Worm (Caenorhabditis elegans): ENCODE data around the gene F28F5.4.

Gene F28F5.4

DNA sequence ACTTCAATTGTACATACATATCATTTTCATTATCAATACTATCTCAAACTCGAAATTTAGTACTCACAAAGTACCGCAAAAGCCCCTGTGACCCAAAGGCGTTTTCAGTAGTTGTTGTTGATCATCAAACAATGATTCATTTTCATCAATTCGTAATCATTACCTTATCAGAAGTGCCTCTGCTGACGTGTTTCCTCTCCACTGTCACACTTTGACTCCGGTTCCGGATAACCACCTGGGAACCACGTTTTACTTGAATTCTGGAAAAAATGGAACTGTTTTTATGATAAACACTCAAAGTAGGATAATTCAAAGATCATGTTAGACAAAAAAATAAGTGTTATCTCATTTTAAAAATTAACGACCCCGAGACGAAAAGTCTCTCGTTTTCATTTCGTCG lies 1.2 kb upstream of the F28F5.4 start:
- no peak for TF ChIP-seq skn-1 (tag; optimal IDR thresholded peaks at IDR 0.05)
- TF ChIP-seq ama-1 (optimal IDR thresholded peaks at IDR 0.05) = no peak
- no peak for TF ChIP-seq eor-1 (tag; optimal IDR thresholded peaks at IDR 0.05)
- TF ChIP-seq pqm-1 (tag; optimal IDR thresholded peaks at IDR 0.05) = peak; percentile 71
- TF ChIP-seq nfya-1 (tag; optimal IDR thresholded peaks at IDR 0.05; ENCODE audit: insufficient read depth) = no peak
- no peak for TF ChIP-seq egl-27 (tag; optimal IDR thresholded peaks at IDR 0.05)
- TF ChIP-seq ztf-11 (tag; optimal IDR thresholded peaks at IDR 0.05) = no peak
- TF ChIP-seq elt-3 (tag; optimal IDR thresholded peaks at IDR 0.05) = no peak
- TF ChIP-seq pha-4 (tag; optimal IDR thresholded peaks at IDR 0.05) = peak; percentile 9
- TF ChIP-seq lin-15B (tag; optimal IDR thresholded peaks at IDR 0.05) = no peak
- no peak for TF ChIP-seq lin-39 (tag; optimal IDR thresholded peaks at IDR 0.05)
- no peak for TF ChIP-seq nhr-237 (tag; optimal IDR thresholded peaks at IDR 0.05)
- TF ChIP-seq sea-2 (GFP tag; optimal IDR thresholded peaks at IDR 0.05) = no peak
- TF ChIP-seq ceh-16 (tag; optimal IDR thresholded peaks at IDR 0.05) = no peak
- TF ChIP-seq tbx-2 (tag; optimal IDR thresholded peaks at IDR 0.05) = no peak
- peak; percentile 84 for TF ChIP-seq elt-2 (tag; optimal IDR thresholded peaks at IDR 0.05)

- TF ChIP-seq fos-1 (tag; optimal IDR thresholded peaks at IDR 0.05) (no peak), lin-39 (tag; optimal IDR thresholded peaks at IDR 0.05) (no peak), hmg-11 (tag; optimal IDR thresholded peaks at IDR 0.05) (peak; percentile 47), egl-5 (tag; optimal IDR thresholded peaks at IDR 0.05) (no peak), elt-2 (tag; optimal IDR thresholded peaks at IDR 0.05) (peak; percentile 37), mml-1 (tag; optimal IDR thresholded peaks at IDR 0.05) (no peak), ceh-28 (tag; optimal IDR thresholded peaks at IDR 0.05) (no peak), daf-12 (tag; optimal IDR thresholded peaks at IDR 0.05) (no peak), tbx-2 (tag; optimal IDR thresholded peaks at IDR 0.05) (no peak), ZK546.5 (tag; optimal IDR thresholded peaks at IDR 0.05) (no peak), unc-39 (tag; optimal IDR thresholded peaks at IDR 0.05) (no peak), nhr-77 (tag; optimal IDR thresholded peaks at IDR 0.05) (no peak), nhr-67 (tag; optimal IDR thresholded peaks at IDR 0.05) (no peak), lsy-12 (tag; optimal IDR thresholded peaks at IDR 0.05) (no peak), nhr-28 (tag; optimal IDR thresholded peaks at IDR 0.05) (no peak), skn-1 (tag; optimal IDR thresholded peaks at IDR 0.05) (peak; percentile 35), nhr-43 (tag; optimal IDR thresholded peaks at IDR 0.05; ENCODE audit: poor library complexity, severe bottlenecking) (peak; percentile 35), R02D3.7 (tag; optimal IDR thresholded peaks at IDR 0.05) (no peak), sea-2 (GFP tag; optimal IDR thresholded peaks at IDR 0.05) (no peak), egl-27 (tag; optimal IDR thresholded peaks at IDR 0.05) (no peak), pha-4 (tag; optimal IDR thresholded peaks at IDR 0.05) (peak; percentile 65), eor-1 (tag; optimal IDR thresholded peaks at IDR 0.05) (no peak), ceh-82 (tag; optimal IDR thresholded peaks at IDR 0.05) (no peak), nhr-237 (tag; optimal IDR thresholded peaks at IDR 0.05) (no peak), ceh-16 (tag; optimal IDR thresholded peaks at IDR 0.05) (no peak)
Measured at ce11 chrIII:6805397-6805796, 11.4 kb downstream of the F28F5.4 start.

- TF ChIP-seq lin-15B (tag; optimal IDR thresholded peaks at IDR 0.05) (no peak), pqm-1 (tag; optimal IDR thresholded peaks at IDR 0.05) (peak; percentile 69), nhr-67 (tag; optimal IDR thresholded peaks at IDR 0.05) (no peak), nhr-28 (tag; optimal IDR thresholded peaks at IDR 0.05) (no peak), ceh-28 (tag; optimal IDR thresholded peaks at IDR 0.05) (no peak), mdl-1 (tag; optimal IDR thresholded peaks at IDR 0.05) (no peak), elt-2 (tag; optimal IDR thresholded peaks at IDR 0.05) (peak; percentile 67), pha-4 (tag; optimal IDR thresholded peaks at IDR 0.05) (peak; percentile 46), nhr-237 (tag; optimal IDR thresholded peaks at IDR 0.05) (no peak), nhr-11 (tag; optimal IDR thresholded peaks at IDR 0.05) (no peak)
Measured at ce11 chrIII:6803107-6803506, 13.7 kb downstream of the F28F5.4 start.

DNA sequence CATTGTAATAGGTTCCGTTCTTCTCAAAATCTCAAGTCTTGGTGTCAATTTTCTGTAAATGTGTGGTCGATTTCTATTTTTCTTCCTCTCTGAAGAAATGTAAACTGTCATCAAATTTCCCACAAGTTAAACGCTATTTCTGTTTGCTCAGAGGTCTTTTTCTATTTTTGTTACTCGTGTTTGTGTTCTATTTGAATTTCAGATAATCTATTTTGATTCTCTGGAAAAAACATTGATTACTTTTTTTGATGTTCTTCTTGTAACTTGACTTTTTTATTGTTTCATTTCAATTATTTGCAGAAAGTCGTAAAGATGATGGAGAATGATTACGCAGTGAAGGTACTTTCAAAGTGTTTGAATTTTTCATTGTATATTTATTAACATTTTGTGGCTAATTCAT lies 14.3 kb downstream of the F28F5.4 start, which contains the start of gene lim-8:
Gene lim-8, plus strand, starts transcription at position 301 of the 400 bp plus-strand sequence.
- TF ChIP-seq nhr-77 (tag; optimal IDR thresholded peaks at IDR 0.05) = no peak
- TF ChIP-seq daf-12 (tag; optimal IDR thresholded peaks at IDR 0.05) = no peak
- TF ChIP-seq nhr-25 (tag; optimal IDR thresholded peaks at IDR 0.05) = no peak
- TF ChIP-seq mml-1 (tag; optimal IDR thresholded peaks at IDR 0.05) = no peak
- TF ChIP-seq nhr-12 (tag; optimal IDR thresholded peaks at IDR 0.05) = no peak

DNA sequence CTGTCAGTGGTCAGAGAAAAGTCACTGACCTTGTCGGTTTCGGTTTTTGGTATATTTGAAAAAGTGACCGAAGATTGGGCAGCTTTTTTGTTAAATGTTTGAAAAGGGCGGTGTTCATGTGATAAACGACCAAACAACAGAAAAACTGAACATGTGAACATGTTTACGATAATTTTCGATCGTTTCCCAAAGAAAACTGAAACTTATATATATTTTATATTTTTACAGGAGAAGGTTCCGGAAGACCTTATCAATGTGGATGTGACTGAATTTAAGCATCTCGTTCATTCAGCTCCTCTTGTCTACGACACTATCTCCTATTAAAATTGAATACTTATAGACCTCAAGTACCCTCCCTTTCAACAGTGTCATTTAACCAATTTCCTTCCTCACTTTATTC lies 17.2 kb downstream of the F28F5.4 start:
- TF ChIP-seq ztf-4 (tag; optimal IDR thresholded peaks at IDR 0.05) = no peak
- TF ChIP-seq nhr-23 (tag; optimal IDR thresholded peaks at IDR 0.05) = no peak
- TF ChIP-seq lsy-12 (tag; optimal IDR thresholded peaks at IDR 0.05) = no peak
- no peak for TF ChIP-seq mml-1 (tag; optimal IDR thresholded peaks at IDR 0.05)
- TF ChIP-seq hmg-11 (tag; optimal IDR thresholded peaks at IDR 0.05) = no peak
- no peak for TF ChIP-seq elt-3 (tag; optimal IDR thresholded peaks at IDR 0.05)
- no peak for TF ChIP-seq nhr-237 (tag; optimal IDR thresholded peaks at IDR 0.05)
